Fruit fly (Drosophila melanogaster) whole organism, embryonic: ENCODE measurements around the gene CG6738.
A peak's percentile ranks its signal among the peaks of the same experiment; 100 is the strongest.

Experiments used
- Asciz ChIP-seq: fragments of 200-800 bp; sonication (Bioruptor generic); optimal IDR thresholded peaks from 2 replicates; lab custom pipeline; 2017; ENCODE audit warnings: missing biosample characterization, mild to moderate bottlenecking, missing genetic modification characterization, missing genetic modification reagents
- CG12942 ChIP-seq: fragments of 200-800 bp; sonication (Bioruptor generic); optimal IDR thresholded peaks from 3 replicates; lab custom pipeline; 2016; ENCODE audit warnings: missing biosample characterization, missing genetic modification characterization
- CG13775 ChIP-seq: fragments of 200-800 bp; sonication (Bioruptor generic); optimal IDR thresholded peaks from 3 replicates; lab custom pipeline; 2017; ENCODE audit warnings: missing biosample characterization, mild to moderate bottlenecking, missing genetic modification characterization
- CG1603 ChIP-seq: fragments of 200-800 bp; sonication (Bioruptor generic); optimal IDR thresholded peaks from 2 replicates; lab custom pipeline; 2019; ENCODE audit warnings: missing biosample characterization, mild to moderate bottlenecking, missing genetic modification characterization, moderate library complexity
- CG16813 ChIP-seq: fragments of 200-800 bp; sonication (Bioruptor generic); IDR thresholded peaks from 3 replicates; pipeline ENCODE4 v1.3.6; 2022; ENCODE audit warnings: missing biosample characterization, missing genetic modification characterization; ENCODE audit not compliant: partially characterized antibody
- CG18262 ChIP-seq: fragments of 200-800 bp; optimal IDR thresholded peaks from 3 replicates; lab custom pipeline; 2019; ENCODE audit warnings: missing biosample characterization, mild to moderate bottlenecking, missing genetic modification characterization, moderate library complexity
- CG18764 ChIP-seq: fragments of 200-800 bp; sonication (Bioruptor generic); optimal IDR thresholded peaks from 3 replicates; lab custom pipeline; 2016; ENCODE audit warnings: missing biosample characterization, missing genetic modification characterization
- CG2129 ChIP-seq: fragments of 200-800 bp; sonication (Bioruptor generic); IDR thresholded peaks from 2 replicates; pipeline ENCODE4 v1.3.6; 2022; ENCODE audit warnings: missing biosample characterization, missing genetic modification characterization; ENCODE audit not compliant: partially characterized antibody
- CG30431 ChIP-seq: fragments of 200-800 bp; sonication (Bioruptor generic); optimal IDR thresholded peaks from 2 replicates; lab custom pipeline; 2017; ENCODE audit warnings: missing biosample characterization, missing genetic modification characterization
- CG31388 ChIP-seq: fragments of 200-800 bp; sonication (Bioruptor generic); optimal IDR thresholded peaks from 2 replicates; lab custom pipeline; 2016; ENCODE audit warnings: missing biosample characterization, missing genetic modification characterization
- CG3163 ChIP-seq: fragments of 200-800 bp; sonication (Bioruptor generic); optimal IDR thresholded peaks from 3 replicates; lab custom pipeline; 2016; ENCODE audit warnings: missing biosample characterization, missing genetic modification characterization
- CG32772 ChIP-seq: fragments of 200-800 bp; sonication (Bioruptor generic); IDR thresholded peaks from 2 replicates; pipeline ENCODE4 v1.3.6; 2022; ENCODE audit warnings: missing biosample characterization, missing genetic modification characterization
- CG33213 ChIP-seq: fragments of 200-800 bp; sonication (Bioruptor generic); optimal IDR thresholded peaks from 3 replicates; lab custom pipeline; 2016; ENCODE audit warnings: missing biosample characterization, missing genetic modification characterization
- CG33557 ChIP-seq: fragments of 200-800 bp; sonication (Bioruptor generic); optimal IDR thresholded peaks from 2 replicates; lab custom pipeline; 2019; ENCODE audit warnings: missing biosample characterization, mild to moderate bottlenecking, missing genetic modification characterization, moderate library complexity
- CG34422 ChIP-seq: fragments of 200-800 bp; sonication (Bioruptor generic); IDR thresholded peaks from 3 replicates; pipeline ENCODE4 v1.3.6; 2022; ENCODE audit warnings: missing biosample characterization, missing genetic modification characterization
- CG4404 ChIP-seq: fragments of 200-800 bp; sonication (Bioruptor generic); IDR thresholded peaks from 2 replicates; pipeline ENCODE4 v1.3.6; 2022; ENCODE audit warnings: missing biosample characterization, missing genetic modification characterization
- CG5953 ChIP-seq: fragments of 200-800 bp; sonication (Bioruptor generic); IDR thresholded peaks from 2 replicates; pipeline ENCODE4 v1.3.6; 2022; ENCODE audit warnings: missing biosample characterization, missing genetic modification characterization
- CG6654 ChIP-seq: fragments of 200-800 bp; sonication (Bioruptor generic); optimal IDR thresholded peaks from 2 replicates; lab custom pipeline; 2017; ENCODE audit warnings: missing biosample characterization, mild to moderate bottlenecking, missing genetic modification characterization
- CG6683 ChIP-seq: fragments of 200-800 bp; sonication (Bioruptor generic); optimal IDR thresholded peaks from 2 replicates; lab custom pipeline; 2017; ENCODE audit warnings: missing biosample characterization, mild to moderate bottlenecking, missing genetic modification characterization, missing genetic modification reagents
- CG6813 ChIP-seq: fragments of 200-800 bp; sonication (Bioruptor generic); optimal IDR thresholded peaks from 2 replicates; lab custom pipeline; 2017; ENCODE audit warnings: missing biosample characterization, missing genetic modification characterization, mild to moderate bottlenecking, moderate library complexity, missing genetic modification reagents
- CG7786 ChIP-seq: fragments of 200-800 bp; sonication (Bioruptor generic); optimal IDR thresholded peaks from 2 replicates; lab custom pipeline; 2016; ENCODE audit warnings: missing biosample characterization, missing genetic modification characterization
- CG8089 ChIP-seq: fragments of 200-800 bp; sonication (Bioruptor generic); optimal IDR thresholded peaks from 3 replicates; lab custom pipeline; 2016; ENCODE audit warnings: missing biosample characterization, missing genetic modification characterization
- Dll ChIP-seq: fragments of 200-800 bp; sonication (Bioruptor generic); IDR thresholded peaks from 4 replicates; pipeline ENCODE4 v1.3.6; 2022; ENCODE audit warnings: missing biosample characterization, missing genetic modification characterization; ENCODE audit not compliant: partially characterized antibody
- E2f2 ChIP-seq: fragments of 200-800 bp; sonication (Bioruptor generic); IDR thresholded peaks from 2 replicates; pipeline ENCODE4 v1.3.6; 2022; ENCODE audit warnings: missing biosample characterization, missing genetic modification characterization
- Elba2 ChIP-seq: fragments of 200-800 bp; sonication (Bioruptor generic); optimal IDR thresholded peaks from 3 replicates; lab custom pipeline; 2016; ENCODE audit warnings: missing biosample characterization, missing genetic modification characterization
- Ets97D ChIP-seq: fragments of 200-800 bp; sonication (Bioruptor generic); optimal IDR thresholded peaks from 3 replicates; lab custom pipeline; 2016; ENCODE audit warnings: missing biosample characterization, missing genetic modification characterization
- Gsc ChIP-seq: fragments of 200-800 bp; sonication (Bioruptor generic); IDR thresholded peaks from 2 replicates; pipeline ENCODE4 v1.3.6; 2022; ENCODE audit warnings: missing biosample characterization, missing genetic modification characterization
- HLHmδ ChIP-seq: fragments of 200-800 bp; sonication (Bioruptor generic); optimal IDR thresholded peaks from 2 replicates; lab custom pipeline; 2018; ENCODE audit warnings: missing biosample characterization, mild to moderate bottlenecking, missing genetic modification characterization, moderate library complexity
- Hmx ChIP-seq: fragments of 200-800 bp; sonication (Bioruptor generic); optimal IDR thresholded peaks from 2 replicates; lab custom pipeline; 2016; ENCODE audit warnings: missing biosample characterization, missing genetic modification characterization
- Max ChIP-seq: fragments of 200-800 bp; sonication (Bioruptor generic); optimal IDR thresholded peaks from 2 replicates; lab custom pipeline; 2016; ENCODE audit warnings: missing biosample characterization, mild to moderate bottlenecking, missing genetic modification characterization
- Oaz ChIP-seq: fragments of 200-800 bp; sonication (Bioruptor generic); IDR thresholded peaks from 2 replicates; pipeline ENCODE4 v1.3.6; 2022; ENCODE audit warnings: missing biosample characterization, missing genetic modification characterization
- PHDP ChIP-seq: fragments of 200-800 bp; sonication (Bioruptor generic); optimal IDR thresholded peaks from 3 replicates; lab custom pipeline; 2018; ENCODE audit warnings: missing biosample characterization, mild to moderate bottlenecking, missing genetic modification characterization, moderate library complexity
- Ravus ChIP-seq: fragments of 200-800 bp; sonication (Bioruptor generic); IDR thresholded peaks from 2 replicates; pipeline ENCODE4 v1.3.6; 2022; ENCODE audit warnings: missing biosample characterization, missing genetic modification characterization
- Side ChIP-seq: fragments of 200-800 bp; sonication (Bioruptor generic); optimal IDR thresholded peaks from 2 replicates; lab custom pipeline; 2016; ENCODE audit warnings: missing biosample characterization, missing genetic modification characterization
- Sin3A ChIP-seq: fragments of >200 bp; optimal IDR thresholded peaks from 2 replicates; lab custom pipeline; 2018
- Sox100B ChIP-seq: fragments of 200-800 bp; sonication (Bioruptor generic); optimal IDR thresholded peaks from 3 replicates; lab custom pipeline; 2018; ENCODE audit warnings: missing biosample characterization, mild to moderate bottlenecking, missing genetic modification characterization
- Xrp1 ChIP-seq: fragments of 200-800 bp; sonication (Bioruptor generic); IDR thresholded peaks from 2 replicates; pipeline ENCODE4 v1.3.6; 2022; ENCODE audit warnings: missing biosample characterization, missing genetic modification characterization
- btn ChIP-seq: fragments of 200-800 bp; sonication (Bioruptor generic); optimal IDR thresholded peaks from 2 replicates; lab custom pipeline; 2016; ENCODE audit warnings: missing biosample characterization, missing genetic modification characterization
- disco-r ChIP-seq: fragments of 200-800 bp; sonication (Bioruptor generic); optimal IDR thresholded peaks from 2 replicates; lab custom pipeline; 2016; ENCODE audit warnings: missing biosample characterization, missing genetic modification characterization
- dm ChIP-seq: fragments of 200-800 bp; sonication (Bioruptor generic); optimal IDR thresholded peaks from 3 replicates; lab custom pipeline; 2016; ENCODE audit warnings: missing biosample characterization, missing genetic modification characterization
- fd64A ChIP-seq: fragments of 200-800 bp; sonication (Bioruptor generic); optimal IDR thresholded peaks from 3 replicates; lab custom pipeline; 2018; ENCODE audit warnings: missing biosample characterization, mild to moderate bottlenecking, missing genetic modification characterization
- gsb-n ChIP-seq: fragments of 200-800 bp; sonication (Bioruptor generic); optimal IDR thresholded peaks from 3 replicates; lab custom pipeline; 2018; ENCODE audit warnings: missing biosample characterization, mild to moderate bottlenecking, missing genetic modification characterization
- lab ChIP-seq: fragments of 200-800 bp; sonication (Bioruptor generic); optimal IDR thresholded peaks from 3 replicates; lab custom pipeline; 2017; ENCODE audit warnings: missing biosample characterization, missing genetic modification characterization, mild to moderate bottlenecking, moderate library complexity, missing genetic modification reagents
- otp ChIP-seq: fragments of 200-800 bp; sonication (Bioruptor generic); IDR thresholded peaks from 3 replicates; pipeline ENCODE4, ENCODE4 v1.3.6; 2022; ENCODE audit warnings: missing biosample characterization, missing genetic modification characterization
- pan ChIP-seq, 4 experiments: fragments of >200 bp in 3 of 4; fragments of 200-800 bp in 1 of 4; sonication (Bioruptor generic) in 1 of 4; optimal IDR thresholded peaks in 3 of 4; IDR thresholded peaks in 1 of 4; 2 replicates each; pipeline versions ENCODE4 v1.3.6 to Lab custom; 2017 to 2022; ENCODE audit warnings: missing biosample characterization in 2 of 4, missing genetic modification characterization in 2 of 4, mixed read lengths in 1 of 4
- pros ChIP-seq: fragments of 200-800 bp; sonication (Bioruptor generic); optimal IDR thresholded peaks from 3 replicates; lab custom pipeline; 2019; ENCODE audit warnings: missing biosample characterization, mild to moderate bottlenecking, missing genetic modification characterization, moderate library complexity
- run ChIP-seq: fragments of 200-800 bp; sonication (Bioruptor generic); optimal IDR thresholded peaks from 3 replicates; lab custom pipeline; 2018; ENCODE audit warnings: missing biosample characterization, mild to moderate bottlenecking, missing genetic modification characterization
- sc ChIP-seq, 3 experiments: fragments of >200 bp in 2 of 3; fragments of 200-800 bp in 1 of 3; sonication (Bioruptor generic) in 1 of 3; optimal IDR thresholded peaks; 2 replicates in 2 of 3; 3 replicates in 1 of 3; lab custom pipeline; 2017; ENCODE audit warnings: mild to moderate bottlenecking in 1 of 3, missing biosample characterization in 1 of 3, missing genetic modification characterization in 1 of 3, missing genetic modification reagents in 1 of 3
- slp2 ChIP-seq: fragments of 200-800 bp; sonication (Bioruptor generic); optimal IDR thresholded peaks from 2 replicates; lab custom pipeline; 2016; ENCODE audit warnings: missing biosample characterization, missing genetic modification characterization
- wdn ChIP-seq: fragments of 200-800 bp; sonication (Bioruptor generic); IDR thresholded peaks from 2 replicates; pipeline ENCODE4 v1.3.6; 2022; ENCODE audit warnings: missing biosample characterization, missing genetic modification characterization
- zen ChIP-seq: fragments of 200-800 bp; sonication (Bioruptor generic); optimal IDR thresholded peaks from 3 replicates; lab custom pipeline; 2018; ENCODE audit warnings: missing biosample characterization, mild to moderate bottlenecking, missing genetic modification characterization, moderate library complexity

Gene CG6738

DNA sequence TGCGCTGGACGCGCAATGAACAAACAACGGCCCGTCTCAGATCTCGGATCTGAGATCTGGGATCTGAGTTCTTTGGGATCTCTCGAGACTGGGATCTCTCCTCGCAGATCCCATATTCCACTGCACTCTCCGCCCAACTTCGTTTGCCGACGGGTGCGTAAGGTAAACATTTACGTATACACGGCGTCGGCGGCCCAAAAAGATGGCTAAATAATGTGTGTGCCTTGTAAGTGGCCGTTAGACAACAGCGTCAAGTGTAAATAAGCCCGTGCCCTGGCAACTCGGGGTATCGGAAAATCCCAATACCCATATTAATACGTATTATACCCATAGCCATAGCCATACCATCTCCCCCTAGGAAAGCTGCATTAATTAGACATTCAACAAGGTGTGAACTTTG is 35.4 kb downstream of the CG6738 start (continued):
- TF ChIP-seq Gsc (GFP tag; lab: Robert Waterston, UW) (no peak), CG6813 (GFP tag; lab: Kevin White, UChicago) (peak; percentile 52), CG13775 (no peak), CG4404 (GFP tag; lab: Robert Waterston, UW) (no peak), CG3163 (no peak), Elba2 (no peak), CG6683 (GFP tag; lab: Kevin White, UChicago) (no peak), CG1603 (peak; percentile 31), gsb-n (tag; lab: Kevin White, UChicago) (no peak), HLHmδ (GFP tag; lab: Kevin White, UChicago) (peak; percentile 47), CG33213 (GFP tag; lab: Kevin White, UChicago) (no peak), CG31388 (no peak), Hmx (GFP tag; lab: Kevin White, UChicago) (no peak), PHDP (no peak), fd64A (GFP tag; lab: Kevin White, UChicago) (peak; percentile 42), Ravus (GFP tag; lab: Robert Waterston, UW) (no peak), CG12942 (no peak), Ets97D (GFP tag; lab: Kevin White, UChicago) (no peak), Dll (GFP tag; lab: Robert Waterston, UW) (no peak), slp2 (GFP tag; lab: Kevin White, UChicago) (no peak), Max (no peak), CG18262 (no peak), otp (GFP tag; lab: Robert Waterston, UW) (no peak), CG5953 (GFP tag; lab: Robert Waterston, UW) (0 out of 2 replicates have a peak, but pooled peaks have one; percentile 7), Asciz (GFP tag; lab: Kevin White, UChicago) (peak; percentile 10), CG33557 (GFP tag; lab: Kevin White, UChicago) (peak; percentile 53), CG34422 (GFP tag; lab: Robert Waterston, UW) (no peak), btn (GFP tag; lab: Kevin White, UChicago) (peak; percentile 12), sc (optimal IDR thresholded peaks at IDR 0.05; lab: Kevin White, UChicago) (no peak), sc (GFP tag; optimal IDR thresholded peaks at IDR 0.05; lab: Kevin White, UChicago) (no peak), Sin3A (lab: Kevin White, UChicago) (no peak), CG8089 (no peak), pros (GFP tag; lab: Kevin White, UChicago) (peak; percentile 1), wdn (GFP tag; lab: Robert Waterston, UW) (no peak), CG18764 (no peak), CG2129 (GFP tag; lab: Robert Waterston, UW) (no peak), CG30431 (GFP tag; lab: Kevin White, UChicago) (no peak), Xrp1 (GFP tag; lab: Robert Waterston, UW) (peak; percentile 42; the same call in 1 of the 2 replicates), Sox100B (GFP tag; lab: Kevin White, UChicago) (no peak), CG6654 (GFP tag; lab: Kevin White, UChicago) (no peak), run (tag; lab: Kevin White, UChicago) (no peak), lab (GFP tag; lab: Kevin White, UChicago) (no peak), disco-r (GFP tag; lab: Kevin White, UChicago) (no peak), zen (tag; lab: Kevin White, UChicago) (peak; percentile 58), dm (no peak), pan (optimal IDR thresholded peaks at IDR 0.05; lab: Kevin White, UChicago) (no peak), pan (GFP tag; optimal IDR thresholded peaks at IDR 0.05 in 1 of 2, IDR thresholded peaks at IDR 0.05 in 1 of 2) (peak in 1 of 2 experiments; percentile 9), CG7786 (GFP tag; lab: Kevin White, UChicago) (no peak), CG32772 (no peak), CG16813 (GFP tag; lab: Robert Waterston, UW) (no peak), E2f2 (GFP tag; lab: Robert Waterston, UW) (no peak), Side (GFP tag; lab: Kevin White, UChicago) (no peak), Oaz (no peak)
